Fruit fly (Drosophila melanogaster): ENCODE measurements around the gene Qsox3.

dm6 chr3R:21922244-21922643 lies 10.6 kb downstream of the Qsox3 start:
- TF ChIP-seq gt (GFP tag; IDR thresholded peaks at IDR 0.05) (no peak), dan (GFP tag; IDR thresholded peaks at IDR 0.05) (no peak), usp (GFP tag; optimal IDR thresholded peaks at IDR 0.05) (no peak), dimm (GFP tag; IDR thresholded peaks at IDR 0.05) (no peak), CG4360 (GFP tag; IDR thresholded peaks at IDR 0.05) (no peak), CG18764 (GFP tag; optimal IDR thresholded peaks at IDR 0.05) (no peak)
